Worm (Caenorhabditis elegans): ENCODE results near the gene ncr-2.

The ncr-2 gene

DNA sequence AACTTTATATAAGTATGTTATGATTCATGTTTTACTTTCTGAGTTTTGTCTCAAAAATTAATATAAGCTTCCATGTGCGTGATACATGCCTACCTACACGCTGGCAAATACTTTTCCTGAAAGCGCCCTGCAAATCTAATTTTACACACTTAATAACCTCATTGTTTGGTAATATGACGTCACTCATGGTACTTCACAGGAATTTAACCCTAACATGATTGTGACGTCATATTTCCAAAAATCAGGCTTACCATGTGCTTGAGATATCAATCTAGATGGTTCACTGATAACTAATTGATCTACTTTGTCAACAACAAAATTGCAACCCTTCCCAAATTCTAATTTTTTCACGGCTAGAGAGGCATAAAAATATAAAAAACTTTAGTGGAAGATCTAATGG is 45.3 kb downstream of the ncr-2 start:
- TF ChIP-seq ces-1 (GFP tag; optimal IDR thresholded peaks at IDR 0.05) (no peak), zip-8 (tag; optimal IDR thresholded peaks at IDR 0.05) (peak; percentile 95)

DNA sequence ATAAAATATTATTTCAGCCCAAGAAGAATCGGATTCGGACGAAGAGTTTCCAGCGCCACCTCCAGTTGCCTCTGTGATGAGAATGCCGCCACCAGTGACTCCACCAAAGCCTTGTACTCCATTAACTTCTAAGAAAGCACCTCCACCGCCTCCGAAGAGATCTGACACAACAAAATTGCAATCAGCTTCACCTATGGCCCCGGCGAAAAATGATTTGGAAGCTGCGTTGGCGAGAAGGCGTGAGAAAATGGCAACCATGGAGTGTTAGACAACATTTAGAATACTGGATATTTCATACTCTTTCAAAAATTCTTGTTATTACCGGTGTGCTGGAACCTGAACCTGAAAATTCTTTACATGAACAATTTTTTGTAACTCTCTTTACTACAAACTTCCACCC is 47.2 kb downstream of the ncr-2 start:
- TF ChIP-seq tbx-8 (GFP tag; optimal IDR thresholded peaks at IDR 0.05) (no peak), ztf-11 (tag; optimal IDR thresholded peaks at IDR 0.05) (no peak), nhr-237 (tag; optimal IDR thresholded peaks at IDR 0.05) (no peak), nhr-28 (tag; optimal IDR thresholded peaks at IDR 0.05) (no peak), drap-1 (GFP tag; optimal IDR thresholded peaks at IDR 0.05) (no peak), sptf-1 (tag; optimal IDR thresholded peaks at IDR 0.05) (no peak), bed-3 (GFP tag; optimal IDR thresholded peaks at IDR 0.05) (no peak), mab-5 (tag; optimal IDR thresholded peaks at IDR 0.05) (no peak), lin-13 (tag; optimal IDR thresholded peaks at IDR 0.05) (no peak), unc-120 (tag; optimal IDR thresholded peaks at IDR 0.05; ENCODE audit: poor library complexity, severe bottlenecking) (no peak), ceh-39 (tag; optimal IDR thresholded peaks at IDR 0.05) (no peak), lin-32 (GFP tag; optimal IDR thresholded peaks at IDR 0.05) (no peak), mls-2 (tag; optimal IDR thresholded peaks at IDR 0.05) (no peak), nhr-2 (tag; optimal IDR thresholded peaks at IDR 0.05) (no peak), snpc-4 (tag; optimal IDR thresholded peaks at IDR 0.05) (no peak)

DNA sequence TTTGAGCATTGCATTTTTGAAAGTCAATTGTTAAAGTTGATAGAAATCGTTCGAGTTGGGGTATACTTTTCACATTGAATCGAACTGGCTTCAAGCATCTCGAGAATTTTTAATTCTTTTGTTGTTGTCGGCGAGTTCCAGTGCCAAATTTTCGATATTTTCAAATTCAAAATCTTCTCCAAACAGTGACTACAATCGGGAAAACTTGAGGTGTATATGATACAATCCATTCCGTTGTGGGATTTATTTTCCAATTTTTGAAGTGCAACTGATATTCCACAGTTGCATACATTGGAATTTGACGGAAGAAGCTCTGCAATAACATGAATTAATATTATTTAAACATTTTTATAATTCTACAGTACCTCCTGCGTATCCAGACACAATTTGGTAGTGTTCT is 47.7 kb downstream of the ncr-2 start:
- TF ChIP-seq nhr-28 (tag; optimal IDR thresholded peaks at IDR 0.05) (no peak), unc-120 (tag; optimal IDR thresholded peaks at IDR 0.05; ENCODE audit: poor library complexity, severe bottlenecking) (no peak), ces-1 (GFP tag; optimal IDR thresholded peaks at IDR 0.05) (no peak), tbx-8 (GFP tag; optimal IDR thresholded peaks at IDR 0.05) (no peak), ceh-39 (tag; optimal IDR thresholded peaks at IDR 0.05) (no peak), mep-1 (tag; optimal IDR thresholded peaks at IDR 0.05) (no peak), nhr-76 (tag; optimal IDR thresholded peaks at IDR 0.05) (no peak), zip-8 (tag; optimal IDR thresholded peaks at IDR 0.05) (no peak), sptf-1 (tag; optimal IDR thresholded peaks at IDR 0.05) (no peak), unc-39 (tag; optimal IDR thresholded peaks at IDR 0.05) (no peak), nhr-237 (tag; optimal IDR thresholded peaks at IDR 0.05) (no peak), lsy-2 (tag; optimal IDR thresholded peaks at IDR 0.05) (no peak), blmp-1 (tag; optimal IDR thresholded peaks at IDR 0.05) (no peak)

DNA sequence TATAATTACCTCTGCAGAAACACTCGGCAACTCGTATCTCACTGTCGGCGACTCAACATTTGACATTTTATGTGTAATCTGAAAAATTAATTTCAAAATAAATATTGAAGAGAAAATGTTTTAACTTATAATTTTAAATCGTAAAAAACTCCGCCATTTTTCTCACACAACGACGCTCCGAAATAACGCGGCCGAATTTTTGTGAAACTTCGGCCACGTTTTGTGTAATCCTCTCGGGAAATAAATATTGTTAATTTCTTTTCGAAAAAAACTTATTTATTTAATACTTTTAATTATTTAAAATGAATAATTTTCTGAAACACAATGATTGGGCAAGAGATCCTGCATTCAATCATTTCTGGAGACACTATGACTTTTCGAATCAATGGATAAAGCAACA is 49.2 kb downstream of the ncr-2 start, which contains the start of the genes F10E9.7 and F10E9.5:
TSS of gene F10E9.7 (minus strand) at position 86 of the 400 bp plus-strand sequence.
TSS of gene F10E9.5 (plus strand) at position 237 of the 400 bp plus-strand sequence.
- TF ChIP-seq drap-1 (GFP tag; optimal IDR thresholded peaks at IDR 0.05) (no peak), lsy-2 (tag; optimal IDR thresholded peaks at IDR 0.05) (peak; percentile 74), ceh-39 (tag; optimal IDR thresholded peaks at IDR 0.05) (peak; percentile 38), snpc-4 (tag; optimal IDR thresholded peaks at IDR 0.05) (no peak), nhr-2 (tag; optimal IDR thresholded peaks at IDR 0.05) (peak; percentile 26), ces-1 (GFP tag; optimal IDR thresholded peaks at IDR 0.05) (peak; percentile 70), mep-1 (tag; optimal IDR thresholded peaks at IDR 0.05) (peak; percentile 61), mls-2 (tag; optimal IDR thresholded peaks at IDR 0.05) (no peak), nhr-237 (tag; optimal IDR thresholded peaks at IDR 0.05) (peak; percentile 15), lin-13 (tag; optimal IDR thresholded peaks at IDR 0.05) (peak; percentile 30), tbx-8 (GFP tag; optimal IDR thresholded peaks at IDR 0.05) (no peak), sptf-1 (tag; optimal IDR thresholded peaks at IDR 0.05) (peak; percentile 54), cnd-1 (tag; optimal IDR thresholded peaks at IDR 0.05) (no peak), ham-2 (GFP tag; optimal IDR thresholded peaks at IDR 0.05) (no peak), pha-4 (tag; optimal IDR thresholded peaks at IDR 0.05) (no peak)

DNA sequence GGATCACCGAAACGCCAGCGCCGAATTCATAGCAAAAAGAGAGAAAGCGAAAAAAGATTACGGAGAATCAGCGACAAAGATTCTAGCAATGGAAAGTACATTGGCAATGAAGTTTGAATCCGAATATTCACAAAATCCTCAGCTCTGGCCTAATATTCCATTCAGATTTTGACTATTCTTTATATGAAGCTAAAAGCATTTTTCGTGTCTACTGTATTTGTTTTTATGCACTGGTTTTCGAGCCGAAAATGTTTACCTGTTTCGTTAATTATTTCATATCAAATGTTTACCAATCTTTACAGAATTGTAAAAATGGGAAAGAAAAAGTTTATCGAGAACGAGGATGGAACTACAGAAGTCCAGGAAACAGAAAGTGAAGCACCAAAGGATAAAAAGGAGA is 50.1 kb downstream of the ncr-2 start, which contains the start of gene F10E9.4:
TSS of gene F10E9.4 (plus strand) at position 301 of the 400 bp plus-strand sequence.
- TF ChIP-seq unc-120 (tag; optimal IDR thresholded peaks at IDR 0.05; ENCODE audit: poor library complexity, severe bottlenecking) (no peak), ces-1 (GFP tag; optimal IDR thresholded peaks at IDR 0.05) (no peak), lin-13 (tag; optimal IDR thresholded peaks at IDR 0.05) (no peak), lin-32 (GFP tag; optimal IDR thresholded peaks at IDR 0.05) (no peak), sem-2 (GFP tag; optimal IDR thresholded peaks at IDR 0.05) (no peak), M03D4.4 (tag; optimal IDR thresholded peaks at IDR 0.05) (no peak), mls-2 (tag; optimal IDR thresholded peaks at IDR 0.05) (no peak), unc-39 (tag; optimal IDR thresholded peaks at IDR 0.05) (no peak), ceh-43 (GFP tag; optimal IDR thresholded peaks at IDR 0.05) (no peak), zip-8 (tag; optimal IDR thresholded peaks at IDR 0.05) (no peak), ham-2 (GFP tag; optimal IDR thresholded peaks at IDR 0.05) (no peak), nhr-2 (tag; optimal IDR thresholded peaks at IDR 0.05) (no peak), blmp-1 (tag; optimal IDR thresholded peaks at IDR 0.05) (no peak)
